Worm (Caenorhabditis elegans) whole organism, young adult: ENCODE data around the gene F01F1.3.

Source experiments
- aptf-3 ChIP-seq: fragments of 200-800 bp; sonication (Bioruptor generic); IDR thresholded peaks from 2 replicates; pipeline ENCODE4 v1.3.6; 2022; ENCODE audit warnings: missing genetic modification characterization, missing compliant biosample characterization
- lin-35 ChIP-seq, 3 experiments: fragments of 150-350 bp in 2 of 3; sonication (generic microtip) in 1 of 3; optimal IDR thresholded peaks; 2 replicates each; lab custom pipeline; 2014 to 2018; ENCODE audit warnings: missing biosample characterization in 3 of 3, missing genetic modification characterization in 3 of 3, missing genetic modification reagents in 3 of 3
- mxl-1 ChIP-seq: sonication (generic microtip); optimal IDR thresholded peaks from 2 replicates; lab custom pipeline; 2016; ENCODE audit warnings: missing genetic modification characterization, missing compliant biosample characterization
- snpc-4 ChIP-seq, 5 experiments: fragments of 150-350 bp in 1 of 5; sonication (generic microtip) in 4 of 5; optimal IDR thresholded peaks; 2 replicates each; lab custom pipeline; 2014 to 2018; ENCODE audit warnings: missing genetic modification characterization in 5 of 5, missing biosample characterization in 3 of 5, antibody characterized with exemption in 2 of 5, mild to moderate bottlenecking in 2 of 5, missing compliant biosample characterization in 2 of 5, missing genotype in 2 of 5, moderate library complexity in 2 of 5, missing genetic modification reagents in 1 of 5
- unc-62 ChIP-seq: fragments of 150-350 bp; optimal IDR thresholded peaks from 2 replicates; lab custom pipeline; 2014; ENCODE audit warnings: missing biosample characterization, missing genetic modification reagents, missing genetic modification characterization
- ztf-18 ChIP-seq: sonication (generic microtip); optimal IDR thresholded peaks from 2 replicates; lab custom pipeline; 2016; ENCODE audit warnings: missing genotype, mild to moderate bottlenecking, missing genetic modification characterization, missing compliant biosample characterization

DNA sequence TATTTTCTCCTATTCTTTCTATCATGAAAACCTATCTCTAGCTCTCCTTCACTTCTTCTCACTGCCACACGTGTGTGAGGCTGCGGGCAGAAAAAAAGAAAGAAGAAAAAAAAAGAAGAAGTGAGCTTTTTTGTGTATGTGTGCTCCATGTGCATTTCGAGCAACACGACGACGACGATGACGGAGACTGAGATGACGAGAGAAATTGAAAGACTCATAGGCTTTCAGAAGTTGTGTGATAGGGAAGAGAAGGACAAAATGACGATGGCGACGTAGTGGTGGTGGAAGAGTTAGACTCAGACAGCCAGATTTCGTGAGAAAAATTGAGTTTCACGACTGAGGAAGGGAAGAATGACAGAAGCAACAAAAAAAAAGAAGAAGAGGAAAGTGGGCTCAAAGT is 26.3 kb upstream of the F01F1.3 start:
- TF ChIP-seq snpc-4 (GFP tag; optimal IDR thresholded peaks at IDR 0.05; lab: Kevin White, UChicago): no peak
- peak in 1 of 4 experiments; percentile 16 for TF ChIP-seq snpc-4 (tag; optimal IDR thresholded peaks at IDR 0.05; lab: Kevin White, UChicago)
- TF ChIP-seq unc-62 (GFP tag; lab: Kevin White, UChicago): no peak
- TF ChIP-seq ztf-18: no peak
- TF ChIP-seq aptf-3 (GFP tag; lab: Robert Waterston, UW): no peak
- TF ChIP-seq mxl-1 (tag; lab: Kevin White, UChicago): no peak
- TF ChIP-seq lin-35 (GFP tag; optimal IDR thresholded peaks at IDR 0.05; lab: Kevin White, UChicago): peak in 1 of 3 experiments; percentile 63
